Worm (Caenorhabditis elegans) whole organism, L2 larva: Measurements from ENCODE around the gene clec-161.
A peak's percentile ranks its signal among the peaks of the same experiment; 100 is the strongest.

Experiments used
- C34F6.9 ChIP-seq: fragments of 150-350 bp; optimal IDR thresholded peaks from 2 replicates; lab custom pipeline; 2014; ENCODE audit warnings: missing biosample characterization, missing genetic modification characterization
- F13H6.1 ChIP-seq: sonication (generic microtip); optimal IDR thresholded peaks from 2 replicates; lab custom pipeline; 2016; ENCODE audit warnings: missing genetic modification characterization, missing compliant biosample characterization
- R02D3.7 ChIP-seq: fragments of 150-350 bp; optimal IDR thresholded peaks from 2 replicates; lab custom pipeline; 2014; ENCODE audit warnings: missing biosample characterization, missing genetic modification characterization
- Y55F3AM.14 ChIP-seq: fragments of 200-800 bp; sonication (Bioruptor generic); optimal IDR thresholded peaks from 2 replicates; lab custom pipeline; 2018; ENCODE audit warnings: mild to moderate bottlenecking, missing genetic modification characterization, missing compliant biosample characterization
- ZK546.5 ChIP-seq: sonication (generic microtip); optimal IDR thresholded peaks from 2 replicates; lab custom pipeline; 2017; ENCODE audit warnings: missing biosample characterization, missing genetic modification characterization
- alr-1 ChIP-seq: fragments of 150-350 bp; optimal IDR thresholded peaks from 2 replicates; lab custom pipeline; 2014; ENCODE audit warnings: missing biosample characterization, missing genetic modification characterization
- aly-2 ChIP-seq: fragments of 150-350 bp; optimal IDR thresholded peaks from 2 replicates; lab custom pipeline; 2014; ENCODE audit warnings: missing biosample characterization, missing genetic modification characterization
- ama-1 ChIP-seq: fragments of 150-350 bp; optimal IDR thresholded peaks from 2 replicates; lab custom pipeline; 2018; ENCODE audit warnings: inconsistent platforms
- blmp-1 ChIP-seq: sonication (generic microtip); optimal IDR thresholded peaks from 2 replicates; lab custom pipeline; 2017; ENCODE audit warnings: missing genetic modification characterization, mild to moderate bottlenecking, missing compliant biosample characterization, antibody characterized with exemption, moderate library complexity; ENCODE audit not compliant: insufficient read depth
- ceh-16 ChIP-seq: fragments of 150-350 bp; optimal IDR thresholded peaks from 2 replicates; lab custom pipeline; 2014; ENCODE audit warnings: missing biosample characterization, missing genetic modification characterization
- ceh-82 ChIP-seq: fragments of 150-350 bp; optimal IDR thresholded peaks from 2 replicates; lab custom pipeline; 2014; ENCODE audit warnings: missing biosample characterization, missing genetic modification characterization
- crh-2 ChIP-seq: sonication (generic microtip); optimal IDR thresholded peaks from 2 replicates; lab custom pipeline; 2017; ENCODE audit warnings: missing biosample characterization, missing genetic modification characterization
- dmd-4 ChIP-seq: sonication (generic microtip); optimal IDR thresholded peaks from 2 replicates; lab custom pipeline; 2017; ENCODE audit warnings: missing biosample characterization, missing genetic modification characterization
- egl-27 ChIP-seq: sonication (generic microtip); optimal IDR thresholded peaks from 3 replicates; lab custom pipeline; 2017; ENCODE audit warnings: missing biosample characterization, missing genetic modification reagents, missing genetic modification characterization
- elt-1 ChIP-seq: fragments of 150-350 bp; optimal IDR thresholded peaks from 2 replicates; lab custom pipeline; 2014; ENCODE audit warnings: missing biosample characterization, missing genetic modification characterization
- elt-3 ChIP-seq: sonication (generic microtip); optimal IDR thresholded peaks from 2 replicates; lab custom pipeline; 2017; ENCODE audit warnings: missing biosample characterization, missing genetic modification characterization
- fos-1 ChIP-seq: fragments of 150-350 bp; optimal IDR thresholded peaks from 2 replicates; lab custom pipeline; 2014; ENCODE audit warnings: missing biosample characterization, missing genetic modification characterization
- gmeb-1 ChIP-seq: fragments of 150-350 bp; optimal IDR thresholded peaks from 2 replicates; lab custom pipeline; 2014; ENCODE audit warnings: missing biosample characterization, missing genetic modification characterization
- lin-11 ChIP-seq: fragments of 150-350 bp; sonication (generic microtip); optimal IDR thresholded peaks from 2 replicates; lab custom pipeline; 2014; ENCODE audit warnings: missing biosample characterization, missing genetic modification characterization, inconsistent platforms, mixed read lengths
- lin-13 ChIP-seq: fragments of 150-350 bp; optimal IDR thresholded peaks from 2 replicates; lab custom pipeline; 2014; ENCODE audit warnings: missing biosample characterization, missing genetic modification reagents, missing genetic modification characterization
- lin-39 ChIP-seq: fragments of 150-350 bp; optimal IDR thresholded peaks from 2 replicates; lab custom pipeline; 2014; ENCODE audit warnings: missing biosample characterization, missing genetic modification reagents, missing genetic modification characterization
- lsy-2 ChIP-seq, 2 experiments: fragments of 150-350 bp in 1 of 2; sonication (generic microtip) in 1 of 2; optimal IDR thresholded peaks; 2 replicates each; lab custom pipeline; 2014 to 2017; ENCODE audit warnings: missing biosample characterization in 2 of 2, missing genetic modification characterization in 2 of 2
- mab-5 ChIP-seq: fragments of 150-350 bp; optimal IDR thresholded peaks from 2 replicates; lab custom pipeline; 2014; ENCODE audit warnings: missing biosample characterization, missing genetic modification characterization
- mbf-1 ChIP-seq: sonication (generic microtip); optimal IDR thresholded peaks from 2 replicates; lab custom pipeline; 2017; ENCODE audit warnings: missing biosample characterization, missing genetic modification characterization
- mdl-1 ChIP-seq, 2 experiments: fragments of 150-350 bp in 1 of 2; sonication (generic microtip) in 1 of 2; optimal IDR thresholded peaks; 2 replicates each; lab custom pipeline; 2017; ENCODE audit warnings: missing biosample characterization in 2 of 2, missing genetic modification characterization in 2 of 2
- nhr-10 ChIP-seq: sonication (generic microtip); optimal IDR thresholded peaks from 2 replicates; lab custom pipeline; 2017; ENCODE audit warnings: missing biosample characterization, missing genetic modification characterization
- nhr-11 ChIP-seq: fragments of 150-350 bp; optimal IDR thresholded peaks from 2 replicates; lab custom pipeline; 2014; ENCODE audit warnings: missing biosample characterization, missing genetic modification characterization
- nhr-12 ChIP-seq: fragments of 150-350 bp; optimal IDR thresholded peaks from 2 replicates; lab custom pipeline; 2014; ENCODE audit warnings: missing biosample characterization, missing genetic modification characterization
- nhr-129 ChIP-seq: fragments of 150-350 bp; optimal IDR thresholded peaks from 2 replicates; lab custom pipeline; 2014; ENCODE audit warnings: missing biosample characterization, missing genetic modification characterization
- nhr-21 ChIP-seq: fragments of 150-350 bp; optimal IDR thresholded peaks from 2 replicates; lab custom pipeline; 2014; ENCODE audit warnings: missing biosample characterization, missing genetic modification characterization
- nhr-23 ChIP-seq: fragments of 150-350 bp; optimal IDR thresholded peaks from 2 replicates; lab custom pipeline; 2014; ENCODE audit warnings: missing biosample characterization, missing genetic modification reagents, missing genetic modification characterization
- nhr-237 ChIP-seq: fragments of 150-350 bp; optimal IDR thresholded peaks from 2 replicates; lab custom pipeline; 2014; ENCODE audit warnings: missing biosample characterization, missing genetic modification characterization
- nhr-25 ChIP-seq: fragments of 150-350 bp; sonication (generic microtip); optimal IDR thresholded peaks from 3 replicates; lab custom pipeline; 2014; ENCODE audit warnings: missing biosample characterization, missing genetic modification characterization
- nhr-6 ChIP-seq: fragments of 150-350 bp; optimal IDR thresholded peaks from 2 replicates; lab custom pipeline; 2014; ENCODE audit warnings: missing biosample characterization, missing genetic modification characterization
- nhr-77 ChIP-seq: fragments of 150-350 bp; optimal IDR thresholded peaks from 2 replicates; lab custom pipeline; 2014; ENCODE audit warnings: missing biosample characterization, missing genetic modification characterization
- peb-1 ChIP-seq: fragments of 150-350 bp; optimal IDR thresholded peaks from 2 replicates; lab custom pipeline; 2014; ENCODE audit warnings: missing biosample characterization, missing genetic modification characterization
- sem-4 ChIP-seq: fragments of 150-350 bp; optimal IDR thresholded peaks from 2 replicates; lab custom pipeline; 2014; ENCODE audit warnings: missing biosample characterization, missing genetic modification reagents, missing genetic modification characterization
- skn-1 ChIP-seq: sonication (generic microtip); optimal IDR thresholded peaks from 2 replicates; lab custom pipeline; 2017; ENCODE audit warnings: missing biosample characterization, missing genetic modification characterization
- sma-3 ChIP-seq: sonication (generic microtip); optimal IDR thresholded peaks from 2 replicates; lab custom pipeline; 2016; ENCODE audit warnings: missing genetic modification reagents, missing genetic modification characterization, missing compliant biosample characterization
- sma-9 ChIP-seq, 2 experiments: fragments of 150-350 bp in 1 of 2; sonication (generic microtip) in 1 of 2; optimal IDR thresholded peaks; 2 replicates each; lab custom pipeline; 2014 to 2016; ENCODE audit warnings: missing genetic modification characterization in 2 of 2, mild to moderate bottlenecking in 1 of 2, missing biosample characterization in 1 of 2, missing compliant biosample characterization in 1 of 2, missing genetic modification reagents in 1 of 2, moderate library complexity in 1 of 2
- snpc-4 ChIP-seq: fragments of 150-350 bp; optimal IDR thresholded peaks from 2 replicates; lab custom pipeline; 2014; ENCODE audit warnings: missing biosample characterization, missing genetic modification characterization
- unc-39 ChIP-seq: fragments of 150-350 bp; optimal IDR thresholded peaks from 2 replicates; lab custom pipeline; 2014; ENCODE audit warnings: missing biosample characterization, missing genetic modification characterization
- unc-55 ChIP-seq: fragments of 150-350 bp; sonication (generic microtip); optimal IDR thresholded peaks from 3 replicates; lab custom pipeline; 2014; ENCODE audit warnings: missing biosample characterization, missing genetic modification reagents, missing genetic modification characterization
- unc-62 ChIP-seq: fragments of 150-350 bp; optimal IDR thresholded peaks from 2 replicates; lab custom pipeline; 2014; ENCODE audit warnings: missing biosample characterization, missing genetic modification reagents, missing genetic modification characterization
- zag-1 ChIP-seq: fragments of 150-350 bp; optimal IDR thresholded peaks from 2 replicates; lab custom pipeline; 2014; ENCODE audit warnings: missing biosample characterization, missing genetic modification characterization
- ztf-1 ChIP-seq: fragments of 200-800 bp; sonication (Bioruptor generic); conservative IDR thresholded peaks from 2 replicates; pipeline ENCODE4 v1.3.6; 2022; ENCODE audit warnings: missing genetic modification characterization, missing compliant biosample characterization
- ztf-11 ChIP-seq: sonication (generic microtip); optimal IDR thresholded peaks from 2 replicates; lab custom pipeline; 2017; ENCODE audit warnings: missing biosample characterization, missing genetic modification characterization
- ztf-4 ChIP-seq: fragments of 150-350 bp; optimal IDR thresholded peaks from 2 replicates; lab custom pipeline; 2014; ENCODE audit warnings: missing biosample characterization, missing genetic modification characterization

The clec-161 gene

ce11 chrIII:9629855-9630254 is 21.3 kb upstream of the clec-161 start, which contains the start of gene rpac-19:
rpac-19 (minus strand) TSS chrIII:9629885.
- TF ChIP-seq nhr-77 (no peak), elt-1 (tag; lab: Kevin White, UChicago) (no peak), peb-1 (tag; lab: Kevin White, UChicago) (no peak), sem-4 (tag; lab: Kevin White, UChicago) (peak; percentile 77), lin-39 (no peak), F13H6.1 (tag; lab: Kevin White, UChicago) (peak; percentile 72), mbf-1 (tag; lab: Kevin White, UChicago) (no peak), nhr-21 (no peak), nhr-25 (tag; lab: Kevin White, UChicago) (peak; percentile 58), ceh-82 (tag; lab: Kevin White, UChicago) (no peak), aly-2 (tag; lab: Kevin White, UChicago) (no peak), gmeb-1 (tag; lab: Kevin White, UChicago) (peak; percentile 80), egl-27 (tag; lab: Kevin White, UChicago) (peak; percentile 6), nhr-129 (tag; lab: Kevin White, UChicago) (peak; percentile 35), ztf-1 (GFP tag; lab: Robert Waterston, UW) (no peak), nhr-23 (tag; lab: Kevin White, UChicago) (no peak), crh-2 (tag; lab: Kevin White, UChicago) (peak; percentile 75), unc-55 (GFP tag; lab: Kevin White, UChicago) (peak; percentile 57), unc-39 (no peak), ZK546.5 (tag; lab: Kevin White, UChicago) (no peak), elt-3 (tag; lab: Kevin White, UChicago) (no peak), blmp-1 (tag; lab: Kevin White, UChicago) (no peak), skn-1 (tag; lab: Kevin White, UChicago) (peak; percentile 66), lin-11 (no peak), ztf-4 (tag; lab: Kevin White, UChicago) (peak; percentile 55), nhr-12 (no peak), R02D3.7 (no peak), lsy-2 (tag; optimal IDR thresholded peaks at IDR 0.05; lab: Kevin White, UChicago) (peak in 1 of 2 experiments; percentile 76), zag-1 (tag; lab: Kevin White, UChicago) (no peak), alr-1 (tag; lab: Kevin White, UChicago) (no peak), ceh-16 (tag; lab: Kevin White, UChicago) (no peak), sma-9 (GFP tag; optimal IDR thresholded peaks at IDR 0.05; lab: Kevin White, UChicago) (peak; percentile 69), sma-9 (tag; optimal IDR thresholded peaks at IDR 0.05; lab: Kevin White, UChicago) (no peak), ama-1 (lab: Kevin White, UChicago) (peak; percentile 64), unc-62 (GFP tag; lab: Kevin White, UChicago) (no peak), mdl-1 (tag; optimal IDR thresholded peaks at IDR 0.05; lab: Kevin White, UChicago) (no peak), lin-13 (GFP tag; lab: Kevin White, UChicago) (peak; percentile 72), ztf-11 (no peak), nhr-237 (tag; lab: Kevin White, UChicago) (peak; percentile 19), sma-3 (GFP tag; lab: Kevin White, UChicago) (peak; percentile 85), fos-1 (tag; lab: Kevin White, UChicago) (peak; percentile 4), C34F6.9 (tag; lab: Kevin White, UChicago) (peak; percentile 63), mab-5 (tag; lab: Kevin White, UChicago) (no peak), dmd-4 (no peak), nhr-11 (no peak), nhr-10 (tag; lab: Kevin White, UChicago) (no peak), Y55F3AM.14 (GFP tag; lab: Kevin White, UChicago) (peak; percentile 17), snpc-4 (no peak), nhr-6 (tag; lab: Kevin White, UChicago) (no peak)
